Fruit fly (Drosophila melanogaster): ENCODE data around the gene Elba2.

dm6 chr2L:2584461-2585056 lies 7.1 kb downstream of the Elba2 start:
- TF ChIP-seq CTCF (optimal IDR thresholded peaks at IDR 0.05) (no peak), CG8478 (optimal IDR thresholded peaks at IDR 0.05) (no peak)

All from S2 (cell line).